Fruit fly (Drosophila melanogaster): ENCODE results near the gene CG6052.

DNA sequence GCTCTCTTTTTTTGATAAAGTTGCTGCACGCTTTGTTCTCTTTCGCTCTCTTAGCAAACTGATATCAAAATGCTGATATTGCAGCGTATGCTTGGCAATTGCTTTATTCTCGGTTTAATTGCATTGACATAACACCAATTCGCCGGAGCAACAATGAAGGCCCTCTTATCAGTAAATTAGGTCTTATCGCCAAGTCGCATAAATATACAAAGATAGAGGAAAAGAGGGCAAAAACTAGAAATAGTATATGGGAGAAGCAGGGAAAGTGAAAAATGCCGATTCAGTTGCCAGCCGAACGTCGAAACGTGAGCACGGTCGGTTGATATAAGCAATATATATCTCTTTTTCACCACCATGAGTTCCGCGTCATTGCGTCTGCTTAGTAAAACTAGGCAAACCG, 11.3 kb upstream of the CG6052 start, which contains the start of gene CG7460:
- no peak for TF ChIP-seq CG8301 (tag; optimal IDR thresholded peaks at IDR 0.05)
- TF ChIP-seq rn (GFP tag; IDR thresholded peaks at IDR 0.05): no peak
- TF ChIP-seq CG9948 (tag; optimal IDR thresholded peaks at IDR 0.05): no peak
- TF ChIP-seq CG17806 (tag; optimal IDR thresholded peaks at IDR 0.05): no peak
- no peak for TF ChIP-seq CG12605 (GFP tag; IDR thresholded peaks at IDR 0.05)
- no peak for TF ChIP-seq EcR (GFP tag; optimal IDR thresholded peaks at IDR 0.05)
- no peak for TF ChIP-seq CG8159 (tag; optimal IDR thresholded peaks at IDR 0.05)
- no peak for TF ChIP-seq CG13204 (GFP tag; optimal IDR thresholded peaks at IDR 0.05)
- no peak for TF ChIP-seq Snoo (tag; optimal IDR thresholded peaks at IDR 0.05)
- TF ChIP-seq CG4496 (GFP tag; IDR thresholded peaks at IDR 0.05): no peak
- no peak for TF ChIP-seq CG14655 (GFP tag; optimal IDR thresholded peaks at IDR 0.05)
- no peak for TF ChIP-seq D1 (tag; optimal IDR thresholded peaks at IDR 0.05)
- TF ChIP-seq fd96Ca (GFP tag; IDR thresholded peaks at IDR 0.05): no peak
- TF ChIP-seq Ets98B (GFP tag; IDR thresholded peaks at IDR 0.05): no peak

All from whole organism, pupa.